Fruit fly (Drosophila melanogaster): ENCODE results near the gene CG34426.

Gene CG34426

DNA sequence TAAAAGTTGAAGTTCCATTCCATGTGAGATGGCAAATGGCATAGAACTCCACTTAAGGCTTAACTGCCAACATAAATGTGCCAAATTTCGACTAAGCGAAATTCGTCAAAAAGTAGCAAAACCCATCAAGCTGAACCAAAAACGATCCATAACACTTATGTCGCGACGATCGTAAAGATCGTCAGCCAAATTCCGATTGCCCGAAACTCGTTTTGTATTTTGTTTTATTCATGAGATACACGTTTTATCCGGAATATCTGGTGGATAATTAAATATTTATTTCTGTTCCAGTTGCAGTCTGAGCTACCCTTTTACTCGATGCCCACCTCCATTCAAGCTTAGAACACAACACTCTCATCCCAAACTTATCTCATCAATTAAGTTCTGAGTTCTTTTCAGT lies 28.7 kb downstream of the CG34426 start:
- no peak for TF ChIP-seq CG5204 (GFP tag; optimal IDR thresholded peaks at IDR 0.05)
- TF ChIP-seq bab1 (GFP tag; optimal IDR thresholded peaks at IDR 0.05) = no peak
- no peak for TF ChIP-seq ovo (GFP tag; optimal IDR thresholded peaks at IDR 0.05)

DNA sequence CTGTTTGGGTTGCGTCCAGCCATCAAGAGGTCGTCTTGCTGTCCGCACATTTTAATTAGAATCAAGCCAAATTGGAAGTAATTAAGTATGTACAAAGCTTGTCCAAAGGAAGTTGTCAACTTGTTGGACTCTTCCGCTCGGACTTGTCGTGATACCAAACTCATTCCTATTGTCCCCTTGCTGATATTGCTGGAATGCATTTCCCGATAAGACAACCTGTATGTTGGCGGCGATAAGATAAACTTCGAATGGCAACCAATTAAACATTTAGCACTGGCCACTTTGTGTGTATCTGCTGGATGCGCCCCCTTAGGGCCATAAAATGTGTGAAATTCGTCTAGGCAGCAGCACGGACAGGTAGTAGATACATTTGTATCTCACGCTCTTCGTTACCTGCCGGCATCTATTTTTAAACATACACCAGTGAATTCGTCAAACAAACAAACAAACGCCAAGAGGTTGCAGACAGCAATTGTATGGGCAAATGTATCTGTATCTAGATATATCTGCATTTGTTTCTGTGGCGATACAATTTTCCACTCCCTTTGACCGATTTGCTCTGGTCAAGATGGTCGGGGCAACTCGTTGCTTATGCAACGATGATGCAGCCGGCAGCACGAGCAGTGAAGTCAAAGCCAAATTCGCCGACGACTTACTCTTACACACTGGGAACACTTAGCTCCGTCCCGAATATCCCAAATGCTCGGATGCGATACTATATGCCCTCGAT lies 30.6 kb downstream of the CG34426 start:
- TF ChIP-seq bab1 (GFP tag; optimal IDR thresholded peaks at IDR 0.05) (no peak), Mnt (GFP tag; optimal IDR thresholded peaks at IDR 0.05) (no peak), CG12768 (GFP tag; optimal IDR thresholded peaks at IDR 0.05) (no peak), CG11617 (GFP tag; optimal IDR thresholded peaks at IDR 0.05) (no peak), CG5204 (GFP tag; optimal IDR thresholded peaks at IDR 0.05) (no peak), kay (GFP tag; ENCODE audit: borderline replicate concordance) (no peak), CG7101 (tag; optimal IDR thresholded peaks at IDR 0.05) (no peak), pad (GFP tag; optimal IDR thresholded peaks at IDR 0.05) (no peak), Hr96 (GFP tag; optimal IDR thresholded peaks at IDR 0.05) (no peak), Clk (GFP tag; optimal IDR thresholded peaks at IDR 0.05) (no peak), CG33017 (tag; optimal IDR thresholded peaks at IDR 0.05) (no peak), toe (GFP tag; optimal IDR thresholded peaks at IDR 0.05) (no peak), CG14711 (tag; optimal IDR thresholded peaks at IDR 0.05) (no peak), cic (GFP tag; optimal IDR thresholded peaks at IDR 0.05) (no peak), CG7045 (GFP tag; optimal IDR thresholded peaks at IDR 0.05) (no peak), Crg-1 (GFP tag; optimal IDR thresholded peaks at IDR 0.05) (no peak)

dm6 chr3L:8833467-8833802 lies 31.2 kb downstream of the CG34426 start:
- TF ChIP-seq CG33017 (tag; optimal IDR thresholded peaks at IDR 0.05) (no peak), Mnt (GFP tag; optimal IDR thresholded peaks at IDR 0.05) (no peak), CG11617 (GFP tag; optimal IDR thresholded peaks at IDR 0.05) (no peak), CG14711 (tag; optimal IDR thresholded peaks at IDR 0.05) (no peak), bab1 (GFP tag; optimal IDR thresholded peaks at IDR 0.05) (no peak), Crg-1 (GFP tag; optimal IDR thresholded peaks at IDR 0.05) (no peak), CG7101 (tag; optimal IDR thresholded peaks at IDR 0.05) (no peak), CG7045 (GFP tag; optimal IDR thresholded peaks at IDR 0.05) (no peak), kay (GFP tag; ENCODE audit: borderline replicate concordance) (no peak), Hr96 (GFP tag; optimal IDR thresholded peaks at IDR 0.05) (no peak), toe (GFP tag; optimal IDR thresholded peaks at IDR 0.05) (no peak), ovo (GFP tag; optimal IDR thresholded peaks at IDR 0.05) (no peak), Clk (GFP tag; optimal IDR thresholded peaks at IDR 0.05) (no peak), cic (GFP tag; optimal IDR thresholded peaks at IDR 0.05) (no peak)

dm6 chr3L:8834486-8834885 lies 32.2 kb downstream of the CG34426 start:
- TF ChIP-seq bab1 (GFP tag; optimal IDR thresholded peaks at IDR 0.05) = no peak
- no peak for TF ChIP-seq kay (GFP tag; ENCODE audit: borderline replicate concordance)

DNA sequence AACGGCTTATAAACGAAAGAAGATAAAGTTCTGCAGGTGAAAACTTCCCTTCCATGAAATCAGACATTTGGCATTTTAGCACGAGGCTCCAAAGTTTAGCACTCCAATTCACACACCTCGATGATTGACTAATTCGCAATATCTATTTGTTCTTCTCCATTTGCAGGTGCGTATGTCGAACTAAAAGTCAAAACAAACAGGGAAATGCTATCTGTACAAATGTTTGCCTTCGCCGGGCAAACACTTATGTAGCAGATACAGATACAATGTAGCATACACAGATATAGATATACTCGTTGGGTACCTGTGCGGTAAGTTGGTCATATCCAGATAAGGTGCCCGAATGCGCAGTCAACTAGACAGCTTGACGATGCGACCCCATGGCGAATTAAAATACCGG lies 32.6 kb downstream of the CG34426 start:
- no peak for TF ChIP-seq CG5204 (GFP tag; optimal IDR thresholded peaks at IDR 0.05)
- no peak for TF ChIP-seq bab1 (GFP tag; optimal IDR thresholded peaks at IDR 0.05)
- no peak for TF ChIP-seq Hr96 (GFP tag; optimal IDR thresholded peaks at IDR 0.05)
- TF ChIP-seq CG12768 (GFP tag; optimal IDR thresholded peaks at IDR 0.05) = no peak
- no peak for TF ChIP-seq cnc (optimal IDR thresholded peaks at IDR 0.05)
- TF ChIP-seq ovo (GFP tag; optimal IDR thresholded peaks at IDR 0.05) = no peak
- no peak for TF ChIP-seq Clk (GFP tag; optimal IDR thresholded peaks at IDR 0.05)

dm6 chr3L:8835441-8835840 lies 33.2 kb downstream of the CG34426 start:
- no peak for TF ChIP-seq CG14711 (tag; optimal IDR thresholded peaks at IDR 0.05)
- TF ChIP-seq tj (GFP tag; optimal IDR thresholded peaks at IDR 0.05) = peak; percentile 89

DNA sequence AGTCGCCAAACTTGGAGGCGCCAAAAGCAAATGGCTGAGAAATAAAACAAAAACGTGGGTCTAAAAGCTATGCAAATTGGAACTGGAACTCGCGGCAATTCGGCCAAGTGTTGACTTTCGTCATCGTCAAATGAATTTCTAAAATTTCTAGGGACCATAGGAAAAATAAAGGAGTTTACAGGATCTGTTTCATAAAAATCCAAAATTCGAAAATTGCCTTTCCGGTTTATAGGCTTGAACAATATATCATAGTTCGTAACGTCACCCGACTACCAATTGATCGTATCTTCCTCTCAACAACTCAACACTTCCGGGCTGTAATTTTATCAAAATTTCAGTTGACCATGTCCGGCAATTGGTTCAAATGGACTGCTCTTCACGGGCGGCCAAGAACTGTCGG lies 33.9 kb downstream of the CG34426 start, which contains the start of gene CG32026:
TSS of gene CG32026 (plus strand) at position 301 of the 400 bp plus-strand sequence.
- TF ChIP-seq bab1 (GFP tag; optimal IDR thresholded peaks at IDR 0.05) = no peak
- no peak for TF ChIP-seq cnc (optimal IDR thresholded peaks at IDR 0.05)
- TF ChIP-seq CG1620 (GFP tag; optimal IDR thresholded peaks at IDR 0.05) = no peak
- no peak for TF ChIP-seq CG14711 (tag; optimal IDR thresholded peaks at IDR 0.05)

DNA sequence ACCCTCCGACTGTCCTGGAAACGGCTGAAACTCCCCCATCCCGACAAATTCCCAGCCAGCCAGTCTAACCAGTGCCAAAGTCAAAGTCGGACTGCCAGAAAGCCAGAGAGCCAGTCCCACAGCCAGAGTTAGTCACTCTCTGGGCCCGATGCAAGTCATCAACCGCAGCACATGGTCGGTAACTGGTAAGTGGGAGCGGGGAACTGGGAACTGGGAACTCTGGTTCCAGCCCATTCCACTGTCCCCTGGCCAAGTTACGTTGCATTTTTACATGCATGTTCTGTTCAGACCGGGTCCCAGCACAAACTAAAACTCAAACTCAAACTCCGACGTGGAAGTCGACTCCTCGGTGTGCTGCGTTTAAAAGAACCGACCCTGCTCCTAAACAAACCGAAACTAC lies 36.9 kb downstream of the CG34426 start:
- TF ChIP-seq bab1 (GFP tag; optimal IDR thresholded peaks at IDR 0.05) = no peak
- no peak for TF ChIP-seq Mnt (GFP tag; optimal IDR thresholded peaks at IDR 0.05)
- no peak for TF ChIP-seq CG5204 (GFP tag; optimal IDR thresholded peaks at IDR 0.05)
- TF ChIP-seq CG7045 (GFP tag; optimal IDR thresholded peaks at IDR 0.05) = no peak
- no peak for TF ChIP-seq Clk (GFP tag; optimal IDR thresholded peaks at IDR 0.05)
- TF ChIP-seq tj (GFP tag; optimal IDR thresholded peaks at IDR 0.05) = no peak
- TF ChIP-seq ovo (GFP tag; optimal IDR thresholded peaks at IDR 0.05) = no peak
- TF ChIP-seq CG7101 (tag; optimal IDR thresholded peaks at IDR 0.05) = no peak
- no peak for TF ChIP-seq CG14711 (tag; optimal IDR thresholded peaks at IDR 0.05)
- TF ChIP-seq CG11617 (GFP tag; optimal IDR thresholded peaks at IDR 0.05) = no peak
- no peak for TF ChIP-seq kay (GFP tag; ENCODE audit: borderline replicate concordance)
- TF ChIP-seq CG12768 (GFP tag; optimal IDR thresholded peaks at IDR 0.05) = no peak
- TF ChIP-seq cnc (optimal IDR thresholded peaks at IDR 0.05) = no peak
- no peak for TF ChIP-seq pad (GFP tag; optimal IDR thresholded peaks at IDR 0.05)
- TF ChIP-seq CG33017 (tag; optimal IDR thresholded peaks at IDR 0.05) = no peak
- no peak for TF ChIP-seq cic (GFP tag; optimal IDR thresholded peaks at IDR 0.05)
- TF ChIP-seq Hr96 (GFP tag; optimal IDR thresholded peaks at IDR 0.05) = no peak

All from whole organism, adult.